Worm (Caenorhabditis elegans) whole organism, midembryonic: ENCODE measurements around the gene W08A12.3.

Experiments
- T22C8.4 ChIP-seq: fragments of 200-800 bp; sonication (Bioruptor generic); IDR thresholded peaks from 2 replicates; pipeline ENCODE4 v1.3.6; 2022; ENCODE audit warnings: missing genetic modification characterization, missing compliant biosample characterization
- flt-1 ChIP-seq: fragments of 200-800 bp; sonication (Bioruptor generic); IDR thresholded peaks from 2 replicates; pipeline ENCODE4 v1.3.6; 2022; ENCODE audit warnings: missing genetic modification characterization, missing compliant biosample characterization
- klf-2 ChIP-seq: fragments of 200-800 bp; sonication (Bioruptor generic); conservative IDR thresholded peaks from 2 replicates; pipeline ENCODE4 v1.3.6; 2022; ENCODE audit warnings: missing genetic modification reagents, missing genetic modification characterization, missing compliant biosample characterization
- ref-1 ChIP-seq: fragments of 200-800 bp; sonication (Bioruptor generic); conservative IDR thresholded peaks from 2 replicates; pipeline ENCODE4 v1.3.6; 2022; ENCODE audit warnings: missing genetic modification reagents, missing genetic modification characterization, missing compliant biosample characterization
- tab-1 ChIP-seq: fragments of 200-800 bp; sonication (Bioruptor generic); IDR thresholded peaks from 2 replicates; pipeline ENCODE4 v1.3.6; 2022; ENCODE audit warnings: missing genetic modification characterization, missing compliant biosample characterization

DNA sequence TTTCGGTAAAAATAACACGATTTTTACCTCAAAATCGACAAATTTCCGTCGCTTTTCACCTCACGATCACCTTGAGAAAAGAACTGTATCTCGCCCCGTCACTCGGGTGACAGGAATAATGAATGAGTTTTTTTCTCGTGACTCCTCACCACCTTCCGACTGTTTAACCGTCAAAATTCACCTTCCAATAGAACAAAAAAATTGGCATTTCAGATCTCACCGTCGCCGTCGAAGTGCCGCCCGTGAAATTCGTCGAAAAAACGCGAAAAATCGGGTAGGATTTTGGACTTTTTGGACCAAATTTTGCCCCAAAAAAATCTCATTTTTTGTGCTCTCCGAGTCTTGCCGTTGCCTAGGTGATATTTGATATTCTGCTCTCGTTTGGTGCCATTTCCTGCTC lies 4.2 kb downstream of the W08A12.3 start, which contains the start of gene unc-132:
- TF ChIP-seq tab-1 (GFP tag; lab: Robert Waterston, UW) (no peak), klf-2 (GFP tag; lab: Robert Waterston, UW) (no peak), ref-1 (GFP tag; lab: Robert Waterston, UW) (no peak), flt-1 (GFP tag; lab: Robert Waterston, UW) (no peak), T22C8.4 (GFP tag; lab: Robert Waterston, UW) (no peak)
